Worm (Caenorhabditis elegans) whole organism, young adult: Measurements from ENCODE around the gene tyr-6.

Experiments
- B0035.1 ChIP-seq: sonication (generic microtip); optimal IDR thresholded peaks from 2 replicates; lab custom pipeline; 2016; ENCODE audit warnings: missing genetic modification characterization, mild to moderate bottlenecking, missing compliant biosample characterization, missing genotype, missing genetic modification reagents
- B0336.3 ChIP-seq: fragments of 200-800 bp; sonication (Bioruptor generic); IDR thresholded peaks from 2 replicates; pipeline ENCODE4 v1.3.6; 2022; ENCODE audit warnings: missing genetic modification characterization, missing compliant biosample characterization
- C17E4.6 ChIP-seq: fragments of 200-800 bp; sonication (Bioruptor generic); IDR thresholded peaks from 2 replicates; pipeline ENCODE4 v1.3.6; 2022; ENCODE audit warnings: missing genetic modification reagents, missing genetic modification characterization, missing compliant biosample characterization
- D2030.7 ChIP-seq: fragments of 200-800 bp; sonication (Bioruptor generic); IDR thresholded peaks from 2 replicates; pipeline ENCODE4 v1.3.6; 2022; ENCODE audit warnings: missing genetic modification reagents, missing genetic modification characterization, missing compliant biosample characterization
- F10E7.11 ChIP-seq: sonication (generic microtip); optimal IDR thresholded peaks from 2 replicates; lab custom pipeline; 2017; ENCODE audit warnings: mild to moderate bottlenecking, missing genetic modification characterization, moderate library complexity, missing compliant biosample characterization
- F57C9.4 ChIP-seq: sonication (generic microtip); optimal IDR thresholded peaks from 2 replicates; lab custom pipeline; 2017; ENCODE audit warnings: mild to moderate bottlenecking, missing genetic modification characterization, missing compliant biosample characterization
- K12H6.12 ChIP-seq: fragments of 200-800 bp; sonication (Bioruptor generic); optimal IDR thresholded peaks from 2 replicates; lab custom pipeline; 2018; ENCODE audit warnings: mild to moderate bottlenecking, missing genetic modification characterization, missing compliant biosample characterization
- T07F8.4 ChIP-seq: sonication (generic microtip); optimal IDR thresholded peaks from 2 replicates; lab custom pipeline; 2016; ENCODE audit warnings: mild to moderate bottlenecking, missing genetic modification characterization, moderate library complexity, missing compliant biosample characterization
- Y53F4B.3 ChIP-seq: fragments of 200-800 bp; sonication (Bioruptor generic); IDR thresholded peaks from 2 replicates; pipeline ENCODE4 v1.3.6; 2022; ENCODE audit warnings: missing genetic modification reagents, missing genetic modification characterization, missing compliant biosample characterization
- Y56A3A.18 ChIP-seq: fragments of 200-800 bp; sonication (Bioruptor generic); IDR thresholded peaks from 2 replicates; pipeline ENCODE4 v1.3.6; 2022; ENCODE audit warnings: missing genetic modification reagents, missing genetic modification characterization, missing compliant biosample characterization
- Y67H2A.10 ChIP-seq: fragments of 200-800 bp; sonication (Bioruptor generic); conservative IDR thresholded peaks from 2 replicates; pipeline ENCODE4 v1.3.6; 2022; ENCODE audit warnings: missing genetic modification reagents, missing genetic modification characterization, missing compliant biosample characterization
- Y79H2A.3 ChIP-seq: fragments of 200-800 bp; sonication (Bioruptor generic); conservative IDR thresholded peaks from 2 replicates; pipeline ENCODE4 v1.3.6; 2022; ENCODE audit warnings: missing genetic modification reagents, missing genetic modification characterization, missing compliant biosample characterization
- Y95B8A.8 ChIP-seq: fragments of 200-800 bp; sonication (Bioruptor generic); IDR thresholded peaks from 2 replicates; pipeline ENCODE4 v1.3.6; 2022; ENCODE audit warnings: missing genetic modification reagents, missing genetic modification characterization, missing compliant biosample characterization
- akir-1 ChIP-seq: fragments of 200-800 bp; sonication (Bioruptor generic); optimal IDR thresholded peaks from 2 replicates; lab custom pipeline; 2018; ENCODE audit warnings: mild to moderate bottlenecking, missing genetic modification characterization, moderate library complexity, missing compliant biosample characterization
- atf-7 ChIP-seq: sonication (generic microtip); optimal IDR thresholded peaks from 2 replicates; lab custom pipeline; 2017; ENCODE audit warnings: mild to moderate bottlenecking, missing genetic modification characterization, missing compliant biosample characterization
- bed-2 ChIP-seq: fragments of 200-800 bp; sonication (Bioruptor generic); IDR thresholded peaks from 2 replicates; pipeline ENCODE4 v1.3.6; 2022; ENCODE audit warnings: missing genetic modification reagents, missing genetic modification characterization, missing compliant biosample characterization
- ccch-3 ChIP-seq: fragments of 200-800 bp; sonication (Bioruptor generic); optimal IDR thresholded peaks from 2 replicates; lab custom pipeline; 2018; ENCODE audit warnings: mild to moderate bottlenecking, missing genetic modification characterization, missing compliant biosample characterization
- cebp-1 ChIP-seq, 2 experiments: fragments of 200-800 bp in 1 of 2; sonication (Bioruptor generic) in 1 of 2; sonication (generic microtip) in 1 of 2; IDR thresholded peaks in 1 of 2; optimal IDR thresholded peaks in 1 of 2; 2 replicates each; pipeline versions ENCODE4 v1.3.6 to Lab custom; 2017 to 2022; ENCODE audit warnings: missing compliant biosample characterization in 2 of 2, missing genetic modification characterization in 2 of 2, mild to moderate bottlenecking in 1 of 2, missing genetic modification reagents in 1 of 2, moderate library complexity in 1 of 2
- ceh-27 ChIP-seq: fragments of 200-800 bp; sonication (Bioruptor generic); optimal IDR thresholded peaks from 2 replicates; lab custom pipeline; 2018; ENCODE audit warnings: mild to moderate bottlenecking, missing genetic modification characterization, moderate library complexity, missing compliant biosample characterization
- ceh-79 ChIP-seq: sonication (generic microtip); optimal IDR thresholded peaks from 2 replicates; lab custom pipeline; 2017; ENCODE audit warnings: mild to moderate bottlenecking, missing genetic modification characterization, missing compliant biosample characterization
- ceh-91 ChIP-seq: fragments of 200-800 bp; sonication (Bioruptor generic); IDR thresholded peaks from 2 replicates; pipeline ENCODE4 v1.3.6; 2022; ENCODE audit warnings: missing genetic modification reagents, missing genetic modification characterization, missing compliant biosample characterization
- chd-7 ChIP-seq: sonication (generic microtip); optimal IDR thresholded peaks from 2 replicates; lab custom pipeline; 2016; ENCODE audit warnings: mild to moderate bottlenecking, missing genetic modification characterization, moderate library complexity, missing compliant biosample characterization
- die-1 ChIP-seq: sonication (generic microtip); optimal IDR thresholded peaks from 2 replicates; lab custom pipeline; 2016; ENCODE audit warnings: missing genotype, mild to moderate bottlenecking, missing genetic modification characterization, missing compliant biosample characterization
- dpl-1 ChIP-seq: fragments of 150-350 bp; optimal IDR thresholded peaks from 2 replicates; lab custom pipeline; 2014; ENCODE audit warnings: missing biosample characterization, missing genetic modification reagents, missing genetic modification characterization
- egl-18 ChIP-seq: fragments of 200-800 bp; sonication (Bioruptor generic); IDR thresholded peaks from 2 replicates; pipeline ENCODE4 v1.3.6; 2022; ENCODE audit warnings: missing genetic modification reagents, missing genetic modification characterization, missing compliant biosample characterization
- egl-44 ChIP-seq: fragments of 200-800 bp; sonication (Bioruptor generic); IDR thresholded peaks from 2 replicates; pipeline ENCODE4 v1.3.6; 2022; ENCODE audit warnings: missing genetic modification reagents, missing genetic modification characterization, missing compliant biosample characterization
- hlh-12 ChIP-seq: sonication (generic microtip); optimal IDR thresholded peaks from 2 replicates; lab custom pipeline; 2016; ENCODE audit warnings: missing genetic modification characterization, missing compliant biosample characterization
- hlh-26 ChIP-seq: fragments of 200-800 bp; sonication (Bioruptor generic); conservative IDR thresholded peaks from 2 replicates; pipeline ENCODE4 v1.3.6; 2022; ENCODE audit warnings: missing genetic modification reagents, missing genetic modification characterization, missing compliant biosample characterization
- hmg-1.2 ChIP-seq: fragments of 200-800 bp; sonication (Bioruptor generic); IDR thresholded peaks from 2 replicates; pipeline ENCODE4 v1.3.6; 2022; ENCODE audit warnings: missing genetic modification reagents, missing genetic modification characterization, missing compliant biosample characterization
- lin-26 ChIP-seq: fragments of 200-800 bp; sonication (Bioruptor generic); IDR thresholded peaks from 2 replicates; pipeline ENCODE4 v1.3.6; 2022; ENCODE audit warnings: missing genetic modification reagents, missing genetic modification characterization, missing compliant biosample characterization
- lin-40 ChIP-seq: sonication (generic microtip); optimal IDR thresholded peaks from 2 replicates; lab custom pipeline; 2016; ENCODE audit warnings: missing genetic modification characterization, mild to moderate bottlenecking, missing compliant biosample characterization, missing genotype, missing genetic modification reagents
- lsl-1 ChIP-seq: fragments of 200-800 bp; sonication (Bioruptor generic); optimal IDR thresholded peaks from 2 replicates; lab custom pipeline; 2018; ENCODE audit warnings: mild to moderate bottlenecking, missing genetic modification characterization, moderate library complexity, missing compliant biosample characterization
- mel-28 ChIP-seq: sonication (generic microtip); optimal IDR thresholded peaks from 2 replicates; lab custom pipeline; 2016; ENCODE audit warnings: borderline replicate concordance, mild to moderate bottlenecking, missing genetic modification characterization, missing compliant biosample characterization
- mes-4 ChIP-seq: sonication (generic microtip); optimal IDR thresholded peaks from 2 replicates; lab custom pipeline; 2016; ENCODE audit warnings: missing genotype, missing genetic modification characterization, missing compliant biosample characterization
- nfyb-1 ChIP-seq: fragments of 200-800 bp; sonication (Bioruptor generic); IDR thresholded peaks from 2 replicates; pipeline ENCODE4 v1.3.6; 2022; ENCODE audit warnings: missing genetic modification reagents, missing genetic modification characterization, missing compliant biosample characterization
- nhr-80 ChIP-seq: sonication (generic microtip); optimal IDR thresholded peaks from 2 replicates; lab custom pipeline; 2016; ENCODE audit warnings: missing genetic modification characterization, missing compliant biosample characterization
- repo-1 ChIP-seq: sonication (generic microtip); optimal IDR thresholded peaks from 2 replicates; lab custom pipeline; 2017; ENCODE audit warnings: mild to moderate bottlenecking, missing genetic modification characterization, missing compliant biosample characterization
- sdz-38 ChIP-seq: sonication (generic microtip); optimal IDR thresholded peaks from 2 replicates; lab custom pipeline; 2016; ENCODE audit warnings: missing genotype, missing genetic modification characterization, missing compliant biosample characterization
- snpc-3.4 ChIP-seq: sonication (generic microtip); optimal IDR thresholded peaks from 2 replicates; lab custom pipeline; 2017; ENCODE audit warnings: missing genetic modification characterization, mild to moderate bottlenecking, missing compliant biosample characterization, antibody characterized with exemption, moderate library complexity, missing genotype, missing genetic modification reagents
- snpc-4 ChIP-seq, 5 experiments: fragments of 150-350 bp in 1 of 5; sonication (generic microtip) in 4 of 5; optimal IDR thresholded peaks; 2 replicates each; lab custom pipeline; 2014 to 2018; ENCODE audit warnings: missing genetic modification characterization in 5 of 5, missing biosample characterization in 3 of 5, antibody characterized with exemption in 2 of 5, mild to moderate bottlenecking in 2 of 5, missing compliant biosample characterization in 2 of 5, missing genotype in 2 of 5, moderate library complexity in 2 of 5, missing genetic modification reagents in 1 of 5
- tbx-9 ChIP-seq: sonication (generic microtip); optimal IDR thresholded peaks from 2 replicates; lab custom pipeline; 2016; ENCODE audit warnings: borderline replicate concordance, missing genetic modification characterization, inconsistent platforms, missing compliant biosample characterization
- tlf-1 ChIP-seq: fragments of 200-800 bp; sonication (Bioruptor generic); optimal IDR thresholded peaks from 2 replicates; lab custom pipeline; 2018; ENCODE audit warnings: mild to moderate bottlenecking, missing genetic modification characterization, missing compliant biosample characterization
- zim-3 ChIP-seq: sonication (generic microtip); optimal IDR thresholded peaks from 2 replicates; lab custom pipeline; 2017; ENCODE audit warnings: mild to moderate bottlenecking, missing genetic modification characterization, moderate library complexity, missing compliant biosample characterization
- ztf-22 ChIP-seq: fragments of 200-800 bp; sonication (Bioruptor generic); optimal IDR thresholded peaks from 2 replicates; lab custom pipeline; 2018; ENCODE audit warnings: mild to moderate bottlenecking, missing genetic modification characterization, moderate library complexity, missing compliant biosample characterization
- ztf-25 ChIP-seq: fragments of 200-800 bp; sonication (Bioruptor generic); IDR thresholded peaks from 2 replicates; pipeline ENCODE4 v1.3.6; 2022; ENCODE audit warnings: missing genetic modification reagents, missing genetic modification characterization, missing compliant biosample characterization
- ztf-28 ChIP-seq: fragments of 200-800 bp; sonication (Bioruptor generic); IDR thresholded peaks from 2 replicates; pipeline ENCODE4 v1.3.6; 2022; ENCODE audit warnings: missing genetic modification reagents, missing genetic modification characterization, missing compliant biosample characterization

Gene tyr-6

DNA sequence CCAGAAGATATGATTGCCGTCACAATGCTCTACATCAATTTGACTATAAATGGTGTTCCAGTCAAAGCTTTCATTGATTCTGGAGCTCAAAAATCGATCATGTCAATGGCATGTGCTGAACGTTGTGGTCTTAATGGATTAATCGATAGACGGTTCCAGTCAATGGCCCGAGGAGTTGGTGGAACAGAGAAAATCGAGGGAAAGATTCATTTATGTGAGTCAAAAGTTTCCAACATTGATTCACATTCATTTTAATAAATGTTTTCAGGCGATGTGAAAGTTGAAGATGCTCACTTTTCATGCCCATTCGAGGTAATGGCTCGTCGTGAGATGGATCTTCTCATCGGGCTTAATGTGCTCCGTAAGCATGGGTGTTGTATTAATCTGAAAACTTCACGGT lies 43.5 kb downstream of the tyr-6 start:
- TF ChIP-seq K12H6.12 (tag; lab: Kevin White, UChicago), result no peak
- no peak for TF ChIP-seq F10E7.11
- TF ChIP-seq T07F8.4 (tag; lab: Kevin White, UChicago), result no peak
- TF ChIP-seq B0035.1 (tag; lab: Kevin White, UChicago), result no peak
- TF ChIP-seq D2030.7 (GFP tag; lab: Robert Waterston, UW), result no peak
- no peak for TF ChIP-seq F57C9.4
- no peak for TF ChIP-seq B0336.3 (GFP tag; lab: Robert Waterston, UW)
- no peak for TF ChIP-seq ccch-3 (GFP tag; lab: Kevin White, UChicago)
- TF ChIP-seq hlh-12 (tag; lab: Kevin White, UChicago), result no peak
- no peak for TF ChIP-seq lsl-1 (GFP tag; lab: Kevin White, UChicago)
- no peak for TF ChIP-seq tbx-9 (tag; lab: Kevin White, UChicago)
- no peak for TF ChIP-seq egl-44 (GFP tag; lab: Robert Waterston, UW)
- TF ChIP-seq zim-3 (tag; lab: Kevin White, UChicago), result no peak
- TF ChIP-seq mel-28 (tag; lab: Kevin White, UChicago), result no peak

DNA sequence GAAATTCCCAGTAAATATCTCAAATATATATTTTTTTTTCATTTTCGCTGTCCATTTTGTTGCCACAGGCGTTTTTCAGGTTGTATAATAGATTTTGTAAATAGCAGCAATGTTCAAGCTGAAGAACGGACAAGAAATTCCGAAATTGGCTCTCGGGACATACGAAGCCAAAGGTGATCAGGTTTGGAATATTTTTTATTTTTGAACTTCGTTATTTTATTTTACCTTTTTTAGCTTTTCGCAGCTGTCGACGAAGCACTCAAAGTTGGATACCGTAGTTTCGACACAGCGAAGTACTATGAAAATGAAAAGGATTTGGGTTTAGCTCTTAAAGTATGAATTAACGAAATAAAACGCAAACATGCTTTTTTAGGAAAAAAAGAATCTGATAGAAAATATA lies 44.2 kb downstream of the tyr-6 start, which contains the start of gene C01G5.5:
C01G5.5 (plus strand) TSS at position 80 of the 400 bp plus-strand sequence.
- TF ChIP-seq cebp-1 (GFP tag; IDR thresholded peaks at IDR 0.05; lab: Robert Waterston, UW) (no peak), cebp-1 (tag; optimal IDR thresholded peaks at IDR 0.05; lab: Kevin White, UChicago) (peak; percentile 36), lin-40 (tag; lab: Kevin White, UChicago) (no peak), ceh-79 (tag; lab: Kevin White, UChicago) (peak; percentile 34), nfyb-1 (peak; percentile 50; the same call in 1 of the 2 replicates), Y95B8A.8 (GFP tag; lab: Robert Waterston, UW) (0 out of 2 replicates have a peak, but pooled peaks have one; percentile 8), atf-7 (tag; lab: Kevin White, UChicago) (peak; percentile 7), akir-1 (GFP tag; lab: Kevin White, UChicago) (no peak), snpc-4 (GFP tag; optimal IDR thresholded peaks at IDR 0.05; lab: Kevin White, UChicago) (no peak), snpc-4 (tag; optimal IDR thresholded peaks at IDR 0.05; lab: Kevin White, UChicago) (peak in 1 of 4 experiments; percentile 62), F57C9.4 (no peak), mes-4 (tag; lab: Kevin White, UChicago) (no peak), repo-1 (tag; lab: Kevin White, UChicago) (peak; percentile 10), tlf-1 (GFP tag; lab: Kevin White, UChicago) (no peak), Y56A3A.18 (0 out of 2 replicates have a peak, but pooled peaks have one; percentile 36), K12H6.12 (tag; lab: Kevin White, UChicago) (no peak), chd-7 (tag; lab: Kevin White, UChicago) (no peak), Y79H2A.3 (no peak), Y53F4B.3 (GFP tag; lab: Robert Waterston, UW) (no peak)

DNA sequence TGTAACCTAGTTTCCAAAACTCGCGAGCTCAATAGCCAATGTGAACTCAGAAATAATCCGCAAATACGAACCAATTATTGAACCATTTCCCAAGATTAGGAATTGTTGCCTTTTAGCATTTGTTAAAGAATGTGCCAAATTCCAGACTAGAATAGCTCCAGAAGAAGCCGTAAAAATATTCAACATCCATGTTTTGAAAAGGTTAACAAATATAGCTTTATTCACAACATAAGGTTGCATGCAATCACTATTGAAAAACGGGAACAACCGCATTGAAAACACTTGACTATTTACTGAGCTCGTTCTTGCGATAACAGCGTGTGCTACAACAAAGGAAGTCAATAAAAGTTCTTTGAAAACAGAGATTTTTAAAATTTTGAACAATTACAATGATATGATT lies 46.2 kb downstream of the tyr-6 start:
- no peak for TF ChIP-seq dpl-1 (GFP tag; lab: Kevin White, UChicago)
- no peak for TF ChIP-seq Y67H2A.10 (GFP tag; lab: Robert Waterston, UW)
- TF ChIP-seq lin-26 (GFP tag; lab: Robert Waterston, UW), result peak; percentile 65; the same call in 1 of the 2 replicates
- no peak for TF ChIP-seq sdz-38
- no peak for TF ChIP-seq bed-2 (GFP tag; lab: Robert Waterston, UW)
- TF ChIP-seq ztf-28 (GFP tag; lab: Robert Waterston, UW), result no peak
- TF ChIP-seq egl-18 (GFP tag; lab: Robert Waterston, UW), result no peak
- TF ChIP-seq tbx-9 (tag; lab: Kevin White, UChicago), result no peak
- no peak for TF ChIP-seq ztf-25 (GFP tag; lab: Robert Waterston, UW)
- TF ChIP-seq ceh-91 (GFP tag; lab: Robert Waterston, UW), result no peak
- no peak for TF ChIP-seq ceh-27
- TF ChIP-seq die-1 (tag; lab: Kevin White, UChicago), result peak; percentile 4
- TF ChIP-seq nhr-80 (tag; lab: Kevin White, UChicago), result no peak
- no peak for TF ChIP-seq C17E4.6 (GFP tag; lab: Robert Waterston, UW)
- TF ChIP-seq hlh-26 (GFP tag; lab: Robert Waterston, UW), result no peak
- TF ChIP-seq hmg-1.2, result peak; percentile 34; the same call in 1 of the 2 replicates
- no peak for TF ChIP-seq ztf-22 (GFP tag; lab: Kevin White, UChicago)
- TF ChIP-seq snpc-3.4, result peak; percentile 19
